Fruit fly (Drosophila melanogaster) whole organism, pupa: ENCODE data around the gene CG31145.

Source experiments
- CG10348 ChIP-seq: fragments of 200-800 bp; sonication (Bioruptor generic); IDR thresholded peaks from 2 replicates; pipeline ENCODE4 v1.3.6; 2022; ENCODE audit warnings: missing biosample characterization, missing genetic modification characterization
- CG13204 ChIP-seq: fragments of 200-800 bp; sonication (Bioruptor generic); optimal IDR thresholded peaks from 2 replicates; lab custom pipeline; 2018; ENCODE audit warnings: missing biosample characterization, mild to moderate bottlenecking, missing genetic modification characterization, moderate library complexity
- CG14655 ChIP-seq: fragments of 200-800 bp; sonication (Bioruptor generic); optimal IDR thresholded peaks from 3 replicates; lab custom pipeline; 2017; ENCODE audit warnings: mild to moderate bottlenecking, missing biosample characterization, missing genetic modification reagents, missing genetic modification characterization
- CG15710 ChIP-seq: fragments of 200-800 bp; sonication (Bioruptor generic); optimal IDR thresholded peaks from 2 replicates; lab custom pipeline; 2018; ENCODE audit warnings: missing biosample characterization, mild to moderate bottlenecking, missing genetic modification characterization, moderate library complexity
- CG17806 ChIP-seq: fragments of 200-800 bp; sonication (Bioruptor generic); optimal IDR thresholded peaks from 2 replicates; lab custom pipeline; 2018; ENCODE audit warnings: missing biosample characterization, mild to moderate bottlenecking, missing genetic modification characterization, moderate library complexity
- CG32121 ChIP-seq: fragments of 200-800 bp; sonication (Bioruptor generic); IDR thresholded peaks from 2 replicates; pipeline ENCODE4 v1.3.6; 2022; ENCODE audit warnings: missing biosample characterization, missing genetic modification characterization
- CG34367 ChIP-seq: fragments of 200-800 bp; sonication (Bioruptor generic); optimal IDR thresholded peaks from 2 replicates; lab custom pipeline; 2018; ENCODE audit warnings: missing biosample characterization, mild to moderate bottlenecking, missing genetic modification characterization
- CG4496 ChIP-seq: fragments of 200-800 bp; sonication (Bioruptor generic); IDR thresholded peaks from 3 replicates; pipeline ENCODE4 v1.3.6; 2022; ENCODE audit warnings: missing biosample characterization, missing genetic modification characterization
- CG8159 ChIP-seq: fragments of 200-800 bp; sonication (Bioruptor generic); optimal IDR thresholded peaks from 3 replicates; lab custom pipeline; 2018; ENCODE audit warnings: missing biosample characterization, mild to moderate bottlenecking, missing genetic modification characterization, moderate library complexity
- CG8301 ChIP-seq: fragments of 200-800 bp; sonication (Bioruptor generic); optimal IDR thresholded peaks from 2 replicates; lab custom pipeline; 2018; ENCODE audit warnings: missing biosample characterization, mild to moderate bottlenecking, missing genetic modification characterization
- CG9948 ChIP-seq: fragments of 200-800 bp; sonication (Bioruptor generic); optimal IDR thresholded peaks from 2 replicates; lab custom pipeline; 2018; ENCODE audit warnings: missing biosample characterization, mild to moderate bottlenecking, missing genetic modification characterization, moderate library complexity
- D1 ChIP-seq: fragments of 200-800 bp; sonication (Bioruptor generic); optimal IDR thresholded peaks from 2 replicates; lab custom pipeline; 2018; ENCODE audit warnings: missing biosample characterization, mild to moderate bottlenecking, missing genetic modification characterization, moderate library complexity
- EcR ChIP-seq: fragments of 200-800 bp; sonication (Bioruptor generic); optimal IDR thresholded peaks from 3 replicates; lab custom pipeline; 2019; ENCODE audit warnings: missing biosample characterization, missing genetic modification characterization, mild to moderate bottlenecking, moderate library complexity, missing genetic modification reagents
- Ets98B ChIP-seq: fragments of 200-800 bp; sonication (Bioruptor generic); IDR thresholded peaks from 2 replicates; pipeline ENCODE4 v1.3.6; 2022; ENCODE audit warnings: missing biosample characterization, missing genetic modification characterization
- Pif1A ChIP-seq: fragments of 200-800 bp; sonication (Bioruptor generic); optimal IDR thresholded peaks from 3 replicates; lab custom pipeline; 2016; ENCODE audit warnings: missing biosample characterization, missing genetic modification characterization
- Pif1B ChIP-seq: fragments of 200-800 bp; sonication (Bioruptor generic); optimal IDR thresholded peaks from 3 replicates; lab custom pipeline; 2016; ENCODE audit warnings: missing biosample characterization, missing genetic modification characterization
- Snoo ChIP-seq: fragments of 200-800 bp; sonication (Bioruptor generic); optimal IDR thresholded peaks from 3 replicates; lab custom pipeline; 2017; ENCODE audit warnings: missing biosample characterization, mild to moderate bottlenecking, missing genetic modification characterization, inconsistent platforms
- fd96Ca ChIP-seq: fragments of 200-800 bp; sonication (Bioruptor generic); IDR thresholded peaks from 3 replicates; pipeline ENCODE4 v1.3.6; 2022; ENCODE audit warnings: missing biosample characterization, missing genetic modification characterization
- gl ChIP-seq: fragments of 200-800 bp; sonication (Bioruptor generic); optimal IDR thresholded peaks from 2 replicates; lab custom pipeline; 2018; ENCODE audit warnings: missing biosample characterization, mild to moderate bottlenecking, missing genetic modification characterization
- rn ChIP-seq: fragments of 200-800 bp; sonication (Bioruptor generic); IDR thresholded peaks from 2 replicates; pipeline ENCODE4 v1.3.6; 2022; ENCODE audit warnings: missing biosample characterization, missing genetic modification characterization

Gene CG31145

DNA sequence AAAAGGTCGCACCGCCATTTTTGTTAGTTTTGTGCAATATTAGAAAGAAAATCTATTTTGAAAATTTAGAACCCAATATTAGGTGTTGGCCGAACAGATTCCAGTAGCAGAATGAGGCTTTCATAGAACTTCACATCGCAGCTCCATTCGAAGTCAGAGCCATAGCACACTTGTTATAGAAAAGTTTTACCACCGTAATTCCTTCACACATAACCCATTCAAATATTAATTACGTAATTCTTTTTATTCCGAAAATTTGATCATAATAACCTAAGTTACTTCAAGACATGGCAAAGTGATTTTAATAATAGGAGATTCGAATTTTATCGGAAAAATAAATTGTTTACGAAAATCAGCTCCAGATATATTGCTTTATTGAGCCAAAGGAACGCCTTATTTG is 26.7 kb upstream of the CG31145 start, which contains the start of gene CG10252:
Gene CG10252 (minus strand): TSS at position 101 of the 400 bp plus-strand sequence.
- TF ChIP-seq CG10348 (GFP tag; lab: Robert Waterston, UW) = no peak
- TF ChIP-seq EcR (GFP tag; lab: Kevin White, UChicago) = no peak
- TF ChIP-seq Pif1B (GFP tag; lab: Kevin White, UChicago) = no peak
- TF ChIP-seq CG15710 (tag; lab: Kevin White, UChicago) = no peak
- no peak for TF ChIP-seq gl (tag; lab: Kevin White, UChicago)
- TF ChIP-seq Ets98B = no peak
- TF ChIP-seq CG14655 (GFP tag; lab: Kevin White, UChicago) = no peak
- TF ChIP-seq Pif1A = no peak
- no peak for TF ChIP-seq Snoo (tag; lab: Kevin White, UChicago)
- no peak for TF ChIP-seq CG9948 (tag; lab: Kevin White, UChicago)
- no peak for TF ChIP-seq CG8159 (tag; lab: Kevin White, UChicago)
- no peak for TF ChIP-seq CG4496
- TF ChIP-seq CG34367 = no peak
- no peak for TF ChIP-seq CG8301 (tag; lab: Kevin White, UChicago)
- TF ChIP-seq rn = no peak
- TF ChIP-seq, all 21 proteins: peak for 0

DNA sequence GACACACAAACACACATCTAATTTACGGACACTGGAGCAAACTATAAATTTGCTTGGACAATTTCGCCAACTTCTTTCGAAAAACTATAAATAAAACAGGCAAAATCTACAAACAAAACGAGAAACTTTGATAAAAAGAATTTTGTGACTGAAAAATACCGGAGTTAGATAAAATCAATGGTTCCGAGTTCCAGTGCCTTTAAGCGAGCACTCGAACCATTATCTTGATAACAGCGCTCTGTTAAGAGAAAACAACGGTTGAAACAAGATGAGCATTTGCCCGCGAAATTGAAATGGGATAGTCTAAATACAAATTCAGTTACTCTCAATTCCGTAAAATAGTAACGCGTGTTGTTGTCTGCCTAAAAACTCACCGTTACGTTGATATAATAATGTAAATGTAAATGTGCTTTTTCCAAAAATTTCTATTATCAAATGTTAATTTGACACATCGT is 25.1 kb upstream of the CG31145 start, which contains the start of gene CG10254:
Gene CG10254 (minus strand): TSS at position 405 of the 455 bp plus-strand sequence.
- TF ChIP-seq CG4496 (no peak), CG8159 (tag; lab: Kevin White, UChicago) (no peak), EcR (GFP tag; lab: Kevin White, UChicago) (no peak), gl (tag; lab: Kevin White, UChicago) (no peak), CG15710 (tag; lab: Kevin White, UChicago) (no peak)

DNA sequence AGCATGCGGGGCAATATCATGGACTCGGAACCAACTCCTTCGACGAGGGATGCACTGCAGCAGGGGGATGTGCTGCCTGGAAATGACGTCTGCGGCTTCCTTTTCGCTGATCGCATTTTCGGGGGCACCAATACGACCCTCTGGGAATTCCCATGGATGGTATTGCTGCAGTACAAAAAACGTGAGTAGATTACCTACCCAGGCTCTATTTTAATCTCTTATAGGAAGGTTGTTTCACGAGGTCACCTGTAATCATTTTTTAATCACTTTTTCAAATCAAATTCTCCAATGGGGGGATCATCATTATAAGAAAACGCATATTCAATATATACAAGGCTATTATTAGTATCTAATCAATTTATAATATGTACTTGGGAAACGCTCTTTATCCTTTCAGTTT is 17.5 kb upstream of the CG31145 start:
- TF ChIP-seq CG15710 (tag; lab: Kevin White, UChicago) (no peak), CG17806 (no peak), CG34367 (no peak), Pif1A (no peak), fd96Ca (GFP tag; lab: Robert Waterston, UW) (no peak)

DNA sequence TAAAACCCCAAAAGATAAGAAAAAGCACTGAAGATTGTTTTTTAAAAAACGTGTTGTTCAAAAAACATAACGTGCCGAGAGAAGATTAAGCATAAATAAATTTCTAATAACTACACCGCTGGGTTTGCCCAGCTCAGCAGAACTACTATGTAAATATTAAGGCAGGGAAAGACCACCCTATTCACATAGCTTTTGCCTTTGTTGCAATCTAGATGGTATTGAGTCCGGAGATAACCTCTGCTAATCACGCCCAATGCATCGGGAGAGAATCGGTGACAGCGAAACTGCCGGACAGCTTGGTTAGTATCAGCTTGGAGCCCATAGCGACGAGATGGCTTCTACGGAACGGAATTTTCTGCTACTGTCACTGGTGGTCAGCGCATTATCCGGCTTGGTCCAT is 16.5 kb upstream of the CG31145 start, which contains the start of gene SPE:
Gene SPE (plus strand): TSS at position 301 of the 400 bp plus-strand sequence.
- TF ChIP-seq Snoo (tag; lab: Kevin White, UChicago) (no peak), CG32121 (no peak), CG8301 (tag; lab: Kevin White, UChicago) (no peak), CG8159 (tag; lab: Kevin White, UChicago) (no peak), Pif1A (no peak)

DNA sequence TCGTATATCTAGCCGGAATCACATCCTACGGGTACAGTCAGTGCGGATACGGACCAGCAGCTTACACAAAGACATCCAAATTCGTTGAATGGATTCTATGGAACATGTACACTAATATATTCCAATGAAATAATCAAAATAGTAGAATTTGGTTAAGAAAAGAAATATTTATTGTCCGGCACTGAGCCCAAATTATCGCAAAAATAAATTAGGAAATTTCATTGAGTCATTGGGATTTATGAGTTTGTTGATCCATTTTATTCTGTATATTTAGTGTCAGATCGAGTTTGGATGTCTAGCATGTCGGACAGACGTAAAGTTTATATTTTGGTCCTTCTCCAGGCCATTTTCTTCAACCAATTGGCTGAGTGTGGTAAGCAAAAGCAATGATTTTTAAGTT is 14.3 kb upstream of the CG31145 start, which contains the start of gene CG18754:
Gene CG18754 (plus strand): TSS at position 301 of the 400 bp plus-strand sequence.
- no peak for TF ChIP-seq CG32121
- no peak for TF ChIP-seq CG9948 (tag; lab: Kevin White, UChicago)
- TF ChIP-seq, all 21 proteins: peak for 0

DNA sequence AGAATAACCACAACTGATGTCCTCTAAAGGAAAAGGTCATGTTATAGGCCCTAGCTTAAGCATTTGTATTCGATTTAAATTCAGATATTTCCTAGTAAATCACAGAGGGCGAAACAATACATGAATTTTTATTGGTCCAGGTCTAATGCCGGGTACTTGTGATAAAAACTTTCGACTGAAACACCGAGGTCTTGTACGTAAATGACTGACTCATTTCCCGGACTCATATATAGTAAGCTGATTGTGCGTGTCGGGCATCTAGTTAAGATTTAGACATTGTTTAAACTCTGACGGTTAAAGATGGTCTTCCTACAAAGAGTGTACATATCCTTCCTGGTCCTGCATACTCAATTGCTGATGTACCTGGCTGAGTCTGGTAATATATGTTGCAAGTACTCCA is 12.7 kb upstream of the CG31145 start, which contains the start of gene CG16710:
Gene CG16710 (plus strand): TSS at position 301 of the 400 bp plus-strand sequence.
- TF ChIP-seq CG15710 (tag; lab: Kevin White, UChicago) (no peak), D1 (tag; lab: Kevin White, UChicago) (no peak), EcR (GFP tag; lab: Kevin White, UChicago) (no peak), CG34367 (no peak), CG8301 (tag; lab: Kevin White, UChicago) (no peak), fd96Ca (GFP tag; lab: Robert Waterston, UW) (no peak), CG17806 (no peak)

DNA sequence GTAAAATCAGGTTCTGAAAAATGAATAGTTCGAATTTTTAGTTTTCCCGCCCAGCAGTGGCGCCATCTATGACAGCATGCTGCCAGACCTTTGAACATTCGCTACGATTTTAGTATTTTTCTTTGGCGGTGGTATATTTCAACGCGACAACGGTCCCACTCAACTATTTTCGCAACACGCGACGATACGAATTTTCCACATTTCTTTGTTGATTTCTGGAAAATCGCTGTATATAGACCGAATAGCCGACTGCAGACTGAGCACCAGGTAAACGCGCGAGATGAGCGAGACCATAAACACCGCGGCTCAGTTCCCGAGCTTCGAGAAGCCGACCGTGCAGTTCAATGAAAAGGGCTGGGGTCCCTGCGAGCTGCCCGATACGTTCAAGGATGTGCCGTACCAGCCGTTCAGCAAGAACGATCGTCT is 10.5 kb upstream of the CG31145 start, which contains the start of gene eIF3d1:
Gene eIF3d1 (plus strand): TSS at position 129 of the 426 bp plus-strand sequence.
- TF ChIP-seq CG34367 = no peak
- no peak for TF ChIP-seq EcR (GFP tag; lab: Kevin White, UChicago)
- no peak for TF ChIP-seq rn
- TF ChIP-seq gl (tag; lab: Kevin White, UChicago) = no peak
- no peak for TF ChIP-seq CG15710 (tag; lab: Kevin White, UChicago)
- TF ChIP-seq CG14655 (GFP tag; lab: Kevin White, UChicago) = no peak
- TF ChIP-seq CG13204 (GFP tag; lab: Kevin White, UChicago) = no peak
- TF ChIP-seq CG4496 = no peak
- TF ChIP-seq CG9948 (tag; lab: Kevin White, UChicago) = no peak
- no peak for TF ChIP-seq CG17806
- no peak for TF ChIP-seq CG8159 (tag; lab: Kevin White, UChicago)
- no peak for TF ChIP-seq D1 (tag; lab: Kevin White, UChicago)
- no peak for TF ChIP-seq Pif1A
- no peak for TF ChIP-seq CG32121
- no peak for TF ChIP-seq Ets98B
- TF ChIP-seq CG10348 (GFP tag; lab: Robert Waterston, UW) = no peak
- TF ChIP-seq Snoo (tag; lab: Kevin White, UChicago) = no peak
